Fruit fly (Drosophila melanogaster) whole organism, embryonic: ENCODE results near the gene kek6.

ENCODE experiments used
- Atf-2 ChIP-seq: fragments of 200-800 bp; sonication (Bioruptor generic); optimal IDR thresholded peaks from 2 replicates; lab custom pipeline; 2016; ENCODE audit warnings: missing biosample characterization, missing genetic modification characterization
- BtbVII ChIP-seq: fragments of 200-800 bp; sonication (Bioruptor generic); optimal IDR thresholded peaks from 3 replicates; lab custom pipeline; 2017; ENCODE audit warnings: missing biosample characterization, mild to moderate bottlenecking, missing genetic modification characterization
- CG10321 ChIP-seq: fragments of 200-800 bp; sonication (Bioruptor generic); IDR thresholded peaks from 2 replicates; pipeline ENCODE4 v1.3.6; 2022; ENCODE audit warnings: missing biosample characterization, missing genetic modification characterization
- CG10431 ChIP-seq: fragments of 200-800 bp; sonication (Bioruptor generic); optimal IDR thresholded peaks from 3 replicates; lab custom pipeline; 2018; ENCODE audit warnings: missing biosample characterization, mild to moderate bottlenecking, missing genetic modification characterization
- CG13287 ChIP-seq: fragments of 200-800 bp; sonication (Bioruptor generic); IDR thresholded peaks from 2 replicates; pipeline ENCODE4 v1.3.6; 2022; ENCODE audit warnings: missing biosample characterization, missing genetic modification characterization; ENCODE audit not compliant: partially characterized antibody
- CG13296 ChIP-seq: fragments of 200-800 bp; sonication (Bioruptor generic); optimal IDR thresholded peaks from 3 replicates; lab custom pipeline; 2018; ENCODE audit warnings: missing biosample characterization, mild to moderate bottlenecking, missing genetic modification characterization
- CG13894 ChIP-seq: fragments of 200-800 bp; sonication (Bioruptor generic); optimal IDR thresholded peaks from 3 replicates; lab custom pipeline; 2018; ENCODE audit warnings: missing biosample characterization, mild to moderate bottlenecking, missing genetic modification characterization, moderate library complexity
- CG14710 ChIP-seq: fragments of 200-800 bp; sonication (Bioruptor generic); optimal IDR thresholded peaks from 3 replicates; lab custom pipeline; 2019; ENCODE audit warnings: missing biosample characterization, mild to moderate bottlenecking, missing genetic modification characterization, moderate library complexity
- CG15269 ChIP-seq: fragments of 200-800 bp; sonication (Bioruptor generic); optimal IDR thresholded peaks from 2 replicates; lab custom pipeline; 2018; ENCODE audit warnings: missing biosample characterization, mild to moderate bottlenecking, missing genetic modification characterization, moderate library complexity
- CG17385 ChIP-seq: fragments of 200-800 bp; sonication (Bioruptor generic); optimal IDR thresholded peaks from 3 replicates; lab custom pipeline; 2018; ENCODE audit warnings: missing biosample characterization, mild to moderate bottlenecking, missing genetic modification characterization
- CG2120 ChIP-seq: fragments of 200-800 bp; sonication (Bioruptor generic); optimal IDR thresholded peaks from 3 replicates; lab custom pipeline; 2016; ENCODE audit warnings: missing biosample characterization, missing genetic modification characterization
- CG2129 ChIP-seq: fragments of 200-800 bp; sonication (Bioruptor generic); IDR thresholded peaks from 2 replicates; pipeline ENCODE4 v1.3.6; 2022; ENCODE audit warnings: missing biosample characterization, missing genetic modification characterization; ENCODE audit not compliant: partially characterized antibody
- CG2199 ChIP-seq: fragments of 200-800 bp; sonication (Bioruptor generic); IDR thresholded peaks from 3 replicates; pipeline ENCODE4 v1.3.6; 2022; ENCODE audit warnings: missing biosample characterization, missing genetic modification characterization
- CG30403 ChIP-seq: fragments of 200-800 bp; sonication (Bioruptor generic); optimal IDR thresholded peaks from 3 replicates; lab custom pipeline; 2016; ENCODE audit warnings: missing biosample characterization, missing genetic modification characterization
- CG31388 ChIP-seq: fragments of 200-800 bp; sonication (Bioruptor generic); optimal IDR thresholded peaks from 2 replicates; lab custom pipeline; 2016; ENCODE audit warnings: missing biosample characterization, missing genetic modification characterization
- CG3281 ChIP-seq: fragments of 200-800 bp; sonication (Bioruptor generic); optimal IDR thresholded peaks from 3 replicates; lab custom pipeline; 2017; ENCODE audit warnings: missing biosample characterization, mild to moderate bottlenecking, missing genetic modification characterization
- CG33213 ChIP-seq: fragments of 200-800 bp; sonication (Bioruptor generic); optimal IDR thresholded peaks from 3 replicates; lab custom pipeline; 2016; ENCODE audit warnings: missing biosample characterization, missing genetic modification characterization
- CG3726 ChIP-seq: fragments of 200-800 bp; sonication (Bioruptor generic); IDR thresholded peaks from 3 replicates; pipeline ENCODE4, ENCODE4 v1.3.6; 2022; ENCODE audit warnings: missing biosample characterization, missing genetic modification characterization
- CG42726 ChIP-seq: fragments of 200-800 bp; sonication (Bioruptor generic); IDR thresholded peaks from 2 replicates; pipeline ENCODE4 v1.3.6; 2022; ENCODE audit warnings: missing biosample characterization, missing genetic modification characterization; ENCODE audit not compliant: partially characterized antibody
- CG4617 ChIP-seq: fragments of 200-800 bp; sonication (Bioruptor generic); optimal IDR thresholded peaks from 3 replicates; lab custom pipeline; 2016; ENCODE audit warnings: missing biosample characterization, missing genetic modification characterization, borderline replicate concordance
- CG4707 ChIP-seq: fragments of 200-800 bp; sonication (Bioruptor generic); optimal IDR thresholded peaks from 2 replicates; lab custom pipeline; 2018; ENCODE audit warnings: missing biosample characterization, mild to moderate bottlenecking, missing genetic modification characterization, moderate library complexity
- CG7987 ChIP-seq: fragments of 200-800 bp; sonication (Bioruptor generic); optimal IDR thresholded peaks from 2 replicates; lab custom pipeline; 2018; ENCODE audit warnings: missing biosample characterization, mild to moderate bottlenecking, missing genetic modification characterization, moderate library complexity
- Camta ChIP-seq: fragments of 200-800 bp; sonication (Bioruptor generic); optimal IDR thresholded peaks from 2 replicates; lab custom pipeline; 2016; ENCODE audit warnings: missing biosample characterization, missing genetic modification characterization
- CoRest ChIP-seq: fragments of 200-800 bp; sonication (Bioruptor generic); optimal IDR thresholded peaks from 3 replicates; lab custom pipeline; 2018; ENCODE audit warnings: missing biosample characterization, mild to moderate bottlenecking, missing genetic modification characterization, moderate library complexity
- CrebB ChIP-seq: fragments of 200-800 bp; sonication (Bioruptor generic); optimal IDR thresholded peaks from 3 replicates; lab custom pipeline; 2018; ENCODE audit warnings: missing biosample characterization, mild to moderate bottlenecking, missing genetic modification characterization
- Doc3 ChIP-seq: fragments of 200-800 bp; sonication (Bioruptor generic); IDR thresholded peaks from 3 replicates; pipeline ENCODE4 v1.3.6; 2022; ENCODE audit warnings: missing biosample characterization, missing genetic modification characterization; ENCODE audit not compliant: partially characterized antibody
- Dref ChIP-seq: fragments of 200-800 bp; sonication (Bioruptor generic); IDR thresholded peaks from 2 replicates; pipeline ENCODE4 v1.3.6; 2022; ENCODE audit warnings: missing biosample characterization, missing genetic modification characterization
- HLH4C ChIP-seq: fragments of 200-800 bp; sonication (Bioruptor generic); IDR thresholded peaks from 3 replicates; pipeline ENCODE4 v1.3.6; 2022; ENCODE audit warnings: missing biosample characterization, missing genetic modification characterization; ENCODE audit not compliant: partially characterized antibody
- Hand ChIP-seq: fragments of 200-800 bp; sonication (Bioruptor generic); optimal IDR thresholded peaks from 2 replicates; lab custom pipeline; 2017; ENCODE audit warnings: mild to moderate bottlenecking, missing biosample characterization, missing genetic modification reagents, missing genetic modification characterization
- Hmr ChIP-seq: fragments of 200-800 bp; sonication (Bioruptor generic); optimal IDR thresholded peaks from 3 replicates; lab custom pipeline; 2017; ENCODE audit warnings: mild to moderate bottlenecking, missing biosample characterization, missing genetic modification reagents, missing genetic modification characterization
- Hr3 ChIP-seq: fragments of 200-800 bp; sonication (Bioruptor generic); optimal IDR thresholded peaks from 3 replicates; lab custom pipeline; 2016; ENCODE audit warnings: missing biosample characterization, missing genetic modification characterization
- amos ChIP-seq: fragments of 200-800 bp; sonication (Bioruptor generic); IDR thresholded peaks from 2 replicates; pipeline ENCODE4 v1.3.6; 2022; ENCODE audit warnings: missing biosample characterization, missing genetic modification characterization; ENCODE audit not compliant: partially characterized antibody
- dan ChIP-seq: fragments of 200-800 bp; sonication (Bioruptor generic); IDR thresholded peaks from 2 replicates; pipeline ENCODE4 v1.3.6; 2022; ENCODE audit warnings: missing biosample characterization, missing genetic modification characterization
- danr ChIP-seq: fragments of 200-800 bp; sonication (Bioruptor generic); IDR thresholded peaks from 2 replicates; pipeline ENCODE4 v1.3.6; 2022; ENCODE audit warnings: missing biosample characterization, missing genetic modification characterization
- hbn ChIP-seq: fragments of 200-800 bp; sonication (Bioruptor generic); IDR thresholded peaks from 2 replicates; pipeline ENCODE4 v1.3.6; 2022; ENCODE audit warnings: missing biosample characterization, missing genetic modification characterization; ENCODE audit not compliant: partially characterized antibody
- her ChIP-seq: fragments of 200-800 bp; sonication (Bioruptor generic); optimal IDR thresholded peaks from 2 replicates; lab custom pipeline; 2016; ENCODE audit warnings: missing biosample characterization, missing genetic modification characterization
- hth ChIP-seq: fragments of >200 bp; optimal IDR thresholded peaks from 2 replicates; lab custom pipeline; 2017; ENCODE audit warnings: inconsistent platforms
- insv ChIP-seq, 2 experiments: fragments of 200-800 bp; sonication (Bioruptor generic); optimal IDR thresholded peaks; 3 replicates each; lab custom pipeline; 2016 to 2018; ENCODE audit warnings: missing biosample characterization in 2 of 2, missing genetic modification characterization in 2 of 2
- mirr ChIP-seq: fragments of 200-800 bp; sonication (Bioruptor generic); optimal IDR thresholded peaks from 3 replicates; lab custom pipeline; 2018; ENCODE audit warnings: missing biosample characterization, mild to moderate bottlenecking, missing genetic modification characterization
- nom ChIP-seq: fragments of 200-800 bp; sonication (Bioruptor generic); optimal IDR thresholded peaks from 2 replicates; lab custom pipeline; 2017; ENCODE audit warnings: missing biosample characterization, missing genetic modification characterization, mild to moderate bottlenecking, moderate library complexity, missing genetic modification reagents
- pita ChIP-seq: fragments of 200-800 bp; sonication (Bioruptor generic); optimal IDR thresholded peaks from 2 replicates; lab custom pipeline; 2017; ENCODE audit warnings: missing biosample characterization, mild to moderate bottlenecking, missing genetic modification characterization
- pzg ChIP-seq: fragments of 200-800 bp; sonication (Bioruptor generic); optimal IDR thresholded peaks from 3 replicates; lab custom pipeline; 2018; ENCODE audit warnings: missing biosample characterization, mild to moderate bottlenecking, missing genetic modification characterization, moderate library complexity
- schlank ChIP-seq: fragments of 200-800 bp; sonication (Bioruptor generic); optimal IDR thresholded peaks from 2 replicates; lab custom pipeline; 2018; ENCODE audit warnings: missing biosample characterization, mild to moderate bottlenecking, missing genetic modification characterization
- sd ChIP-seq: fragments of 200-800 bp; sonication (Bioruptor generic); optimal IDR thresholded peaks from 3 replicates; lab custom pipeline; 2018; ENCODE audit warnings: missing biosample characterization, mild to moderate bottlenecking, missing genetic modification characterization, moderate library complexity
- slou ChIP-seq: fragments of 200-800 bp; sonication (Bioruptor generic); optimal IDR thresholded peaks from 3 replicates; lab custom pipeline; 2016; ENCODE audit warnings: missing biosample characterization, missing genetic modification characterization
- so ChIP-seq: fragments of 200-800 bp; sonication (Bioruptor generic); IDR thresholded peaks from 3 replicates; pipeline ENCODE4 v1.3.6; 2022; ENCODE audit warnings: missing biosample characterization, missing genetic modification characterization
- stwl ChIP-seq: fragments of 200-800 bp; sonication (Bioruptor generic); optimal IDR thresholded peaks from 3 replicates; lab custom pipeline; 2018; ENCODE audit warnings: missing biosample characterization, mild to moderate bottlenecking, missing genetic modification characterization, moderate library complexity
- trh ChIP-seq: fragments of 200-800 bp; sonication (Bioruptor generic); optimal IDR thresholded peaks from 2 replicates; lab custom pipeline; 2016; ENCODE audit warnings: missing biosample characterization, missing genetic modification characterization

Gene kek6

DNA sequence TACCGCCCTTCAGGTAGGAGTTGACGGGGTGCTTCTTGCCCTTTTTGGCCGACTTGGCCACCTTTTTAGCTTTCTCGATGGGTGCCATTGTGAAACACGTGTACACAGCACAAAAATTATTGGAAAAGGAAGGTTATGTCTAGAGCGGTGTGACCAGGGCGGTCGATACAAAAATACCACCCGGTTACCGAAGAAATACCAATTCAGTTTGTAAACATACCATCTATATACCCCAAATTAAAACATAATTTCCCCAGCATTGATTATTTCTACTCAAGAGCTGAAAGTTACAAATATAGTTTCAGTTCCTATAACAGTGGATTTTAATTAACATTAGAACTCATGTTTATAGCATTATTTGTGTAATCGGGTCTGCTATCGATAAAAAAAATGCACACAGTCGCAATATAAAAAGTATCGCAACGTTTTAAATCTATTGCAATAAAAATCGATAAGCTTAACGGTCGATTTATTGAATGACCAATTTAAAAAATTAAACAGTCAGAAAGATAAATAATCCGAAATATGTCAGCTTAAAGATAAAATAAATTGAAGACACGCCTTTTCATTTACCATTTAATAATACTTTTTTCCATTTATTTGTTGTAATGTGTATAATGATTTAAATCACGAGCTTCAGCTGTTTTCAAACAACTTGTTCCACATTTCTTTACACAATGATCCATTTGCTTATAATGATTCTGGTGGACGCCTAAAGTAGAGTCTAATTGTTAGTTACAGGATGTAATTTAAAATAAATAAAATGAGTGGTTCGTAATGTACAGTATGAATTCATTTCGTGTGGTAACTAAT, 25.7 kb upstream of the kek6 start, which contains the start of gene RpL6:
Gene RpL6, minus strand, starts transcription at position 134 of the 813 bp plus-strand sequence.
- TF ChIP-seq CG7987 (peak; percentile 57), her (GFP tag; lab: Kevin White, UChicago) (peak; percentile 10), pita (GFP tag; lab: Kevin White, UChicago) (no peak), dan (no peak), so (0 out of 3 replicates have a peak, but pooled peaks have one; percentile 11), CrebB (tag; lab: Kevin White, UChicago) (peak; percentile 36), BtbVII (GFP tag; lab: Kevin White, UChicago) (no peak), CG13296 (GFP tag; lab: Kevin White, UChicago) (peak; percentile 24), CG2199 (GFP tag; lab: Robert Waterston, UW) (no peak), Doc3 (peak; percentile 72), CG15269 (tag; lab: Kevin White, UChicago) (peak; percentile 13), CG13894 (tag; lab: Kevin White, UChicago) (peak; percentile 30), CG3726 (GFP tag; lab: Robert Waterston, UW) (no peak), CoRest (tag; lab: Kevin White, UChicago) (peak; percentile 36), slou (GFP tag; lab: Kevin White, UChicago) (no peak), Hand (GFP tag; lab: Kevin White, UChicago) (peak; percentile 54), insv (GFP tag; optimal IDR thresholded peaks at IDR 0.05; lab: Kevin White, UChicago) (peak in 1 of 2 experiments; percentile 25), CG10431 (GFP tag; lab: Kevin White, UChicago) (no peak), CG30403 (peak; percentile 21), CG33213 (GFP tag; lab: Kevin White, UChicago) (peak; percentile 34), CG3281 (GFP tag; lab: Kevin White, UChicago) (peak; percentile 27), hth (lab: Kevin White, UChicago) (no peak), CG17385 (GFP tag; lab: Kevin White, UChicago) (peak; percentile 12), CG4707 (GFP tag; lab: Kevin White, UChicago) (no peak), pzg (GFP tag; lab: Kevin White, UChicago) (peak; percentile 92), schlank (tag; lab: Kevin White, UChicago) (no peak), CG2120 (GFP tag; lab: Kevin White, UChicago) (peak; percentile 9), nom (GFP tag; lab: Kevin White, UChicago) (peak; percentile 49), CG14710 (peak; percentile 83), CG31388 (GFP tag; lab: Kevin White, UChicago) (no peak), sd (tag; lab: Kevin White, UChicago) (peak; percentile 57), Dref (GFP tag; lab: Robert Waterston, UW) (peak; percentile 83), danr (GFP tag; lab: Robert Waterston, UW) (no peak), Atf-2 (GFP tag; lab: Kevin White, UChicago) (no peak), CG4617 (peak; percentile 53), CG13287 (GFP tag; lab: Robert Waterston, UW) (peak; percentile 88), hbn (GFP tag; lab: Robert Waterston, UW) (peak; percentile 75), amos (GFP tag; lab: Robert Waterston, UW) (peak; percentile 73; the same call in 1 of the 2 replicates), Camta (peak; percentile 15), CG2129 (GFP tag; lab: Robert Waterston, UW) (peak; percentile 41; the same call in 1 of the 2 replicates), Hmr (GFP tag; lab: Kevin White, UChicago) (peak; percentile 57), stwl (peak; percentile 86), CG42726 (GFP tag; lab: Robert Waterston, UW) (peak; percentile 36; the same call in 1 of the 2 replicates), mirr (peak; percentile 58), CG10321 (no peak), HLH4C (peak; percentile 90), Hr3 (GFP tag; lab: Kevin White, UChicago) (peak; percentile 15), trh (GFP tag; lab: Kevin White, UChicago) (no peak)
